Worm (Caenorhabditis elegans): ENCODE data around the gene nhr-45.

nhr-45 gene

DNA sequence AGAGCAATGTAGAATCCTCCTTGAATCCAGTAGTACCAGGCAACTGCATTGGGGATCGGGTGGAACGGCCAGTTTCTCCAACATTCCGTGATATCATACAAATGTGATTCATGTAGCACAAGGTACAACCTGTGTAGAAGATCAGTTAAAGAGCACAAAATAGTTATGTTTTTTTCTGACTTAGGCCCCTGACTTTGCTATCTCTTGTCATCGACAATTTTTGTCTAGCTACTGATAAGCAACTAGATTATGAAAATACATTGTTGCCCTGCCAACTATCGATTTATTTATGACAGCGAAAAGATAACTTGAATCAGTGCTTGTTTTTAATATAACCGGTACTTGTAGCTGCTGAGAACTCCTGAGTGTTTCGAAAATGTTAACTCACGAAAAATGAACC lies 38.2 kb upstream of the nhr-45 start (continued):
- TF ChIP-seq arid-1 (GFP tag; conservative IDR thresholded peaks at IDR 0.05): no peak
- TF ChIP-seq mxl-2 (GFP tag; conservative IDR thresholded peaks at IDR 0.05): no peak
- TF ChIP-seq dpl-1 (GFP tag; optimal IDR thresholded peaks at IDR 0.05): no peak
- peak; percentile 20 for TF ChIP-seq T20F7.1 (GFP tag; optimal IDR thresholded peaks at IDR 0.05)
- TF ChIP-seq Y105C5A.15 (GFP tag; IDR thresholded peaks at IDR 0.05): no peak
- peak; percentile 80 for TF ChIP-seq hlh-11 (tag; optimal IDR thresholded peaks at IDR 0.05)
- TF ChIP-seq php-3 (GFP tag; IDR thresholded peaks at IDR 0.05): 0 out of 2 replicates have a peak, but pooled peaks have one; percentile 37
- TF ChIP-seq nhr-102 (tag; optimal IDR thresholded peaks at IDR 0.05): peak; percentile 47
- no peak for TF ChIP-seq skn-1 (tag; optimal IDR thresholded peaks at IDR 0.05)
- TF ChIP-seq egl-27 (tag; optimal IDR thresholded peaks at IDR 0.05): no peak
- no peak for TF ChIP-seq duxl-1 (tag; optimal IDR thresholded peaks at IDR 0.05; ENCODE audit: poor library complexity)
- peak; percentile 39 for TF ChIP-seq nhr-77 (tag; optimal IDR thresholded peaks at IDR 0.05)
- no peak for TF ChIP-seq R02D3.7 (tag; optimal IDR thresholded peaks at IDR 0.05)
- no peak for TF ChIP-seq nhr-111 (GFP tag; optimal IDR thresholded peaks at IDR 0.05)
- 0 out of 2 replicates have a peak, but pooled peaks have one; percentile 44 for TF ChIP-seq tra-1 (GFP tag; IDR thresholded peaks at IDR 0.05)
- no peak for TF ChIP-seq fos-1 (tag; optimal IDR thresholded peaks at IDR 0.05)
- no peak for TF ChIP-seq ceh-82 (tag; optimal IDR thresholded peaks at IDR 0.05)
- TF ChIP-seq mes-2 (tag; optimal IDR thresholded peaks at IDR 0.05; ENCODE audit: poor library complexity, severe bottlenecking): peak; percentile 14
- no peak for TF ChIP-seq lin-29 (GFP tag; IDR thresholded peaks at IDR 0.05)
- TF ChIP-seq aha-1 (tag): peak; percentile 17
- no peak for TF ChIP-seq zip-2 (tag; optimal IDR thresholded peaks at IDR 0.05)

DNA sequence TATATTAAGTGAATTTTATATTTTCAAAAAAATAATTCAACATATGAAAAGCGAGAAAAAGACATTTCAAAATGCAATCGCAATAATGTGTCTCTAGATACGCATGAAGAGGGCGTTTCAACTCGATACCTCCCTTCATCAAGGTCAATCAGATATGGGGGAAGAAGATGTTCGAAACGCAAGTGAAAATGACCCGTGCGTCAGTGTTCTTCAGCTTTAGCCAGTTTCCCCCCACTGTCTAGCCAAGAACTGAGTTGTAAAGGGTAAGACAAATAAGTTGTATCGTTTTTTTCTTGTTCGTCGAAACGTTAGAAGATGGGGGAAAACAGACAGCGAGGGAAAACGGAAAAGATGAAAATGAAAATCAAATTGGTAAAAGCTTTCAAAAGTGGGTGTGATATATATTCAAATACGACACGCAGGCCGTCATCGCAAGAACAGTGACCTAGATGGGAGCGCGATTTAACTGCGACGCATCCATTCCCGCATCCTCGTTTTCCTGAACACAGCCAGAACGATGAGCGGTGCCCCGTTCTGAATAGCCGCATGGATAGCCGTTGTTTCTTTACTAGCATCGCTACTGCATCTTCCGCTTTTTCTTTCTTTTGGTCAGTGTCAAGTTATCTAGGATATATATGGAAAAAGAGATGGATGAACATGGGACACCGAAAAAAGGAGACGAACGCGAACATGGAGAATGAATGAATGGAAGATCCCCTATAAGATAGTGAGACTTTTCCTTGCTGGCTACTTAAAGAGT lies 34.7 kb upstream of the nhr-45 start:
- TF ChIP-seq hmg-1.1 (GFP tag; IDR thresholded peaks at IDR 0.05) (no peak), madf-9 (GFP tag; conservative IDR thresholded peaks at IDR 0.05) (no peak), nhr-237 (tag; optimal IDR thresholded peaks at IDR 0.05) (no peak), ztf-7 (tag; optimal IDR thresholded peaks at IDR 0.05) (no peak)

DNA sequence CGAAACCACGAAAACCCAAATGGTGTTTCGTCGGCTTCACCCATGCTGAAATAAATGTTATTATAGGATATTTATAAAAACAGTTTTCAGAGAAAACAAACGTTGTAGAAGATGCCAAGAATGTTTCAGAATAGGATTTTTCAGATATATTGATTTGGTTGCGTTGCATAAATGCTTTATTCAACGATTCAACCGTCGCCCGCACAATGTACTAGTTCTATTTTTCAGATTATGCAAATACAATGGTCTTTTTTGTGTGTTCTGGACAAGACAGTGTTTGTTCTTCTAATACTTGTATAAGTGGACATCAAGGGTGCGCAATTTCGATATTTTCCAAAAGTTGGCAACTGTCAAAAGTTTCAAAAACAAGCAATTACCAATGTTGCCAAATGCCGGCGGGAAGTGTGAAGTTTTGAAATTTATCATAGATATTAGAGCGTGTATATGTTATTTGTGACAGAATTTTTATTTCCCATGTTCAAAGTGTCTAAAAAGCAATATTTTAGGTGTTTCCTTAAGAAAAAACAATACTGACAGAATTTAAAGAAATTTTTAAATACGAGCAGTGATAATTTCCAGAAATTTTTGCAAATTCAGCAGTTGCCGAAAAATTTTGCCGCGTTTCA lies 31.1 kb upstream of the nhr-45 start, which contains the start of gene K02G10.5:
Gene K02G10.5 (minus strand): TSS at position 51 of the 626 bp plus-strand sequence.
- TF ChIP-seq snpc-4 (tag; optimal IDR thresholded peaks at IDR 0.05) (no peak), unc-62 (GFP tag; optimal IDR thresholded peaks at IDR 0.05 in 1 of 2) (peak in 1 of 2 experiments; percentile 79), unc-62 (tag; optimal IDR thresholded peaks at IDR 0.05) (no peak), ces-1 (GFP tag; optimal IDR thresholded peaks at IDR 0.05) (no peak), hlh-30 (tag; optimal IDR thresholded peaks at IDR 0.05; ENCODE audit: insufficient read depth) (no peak), nhr-111 (GFP tag; optimal IDR thresholded peaks at IDR 0.05) (no peak), aha-1 (tag) (peak; percentile 62)

DNA sequence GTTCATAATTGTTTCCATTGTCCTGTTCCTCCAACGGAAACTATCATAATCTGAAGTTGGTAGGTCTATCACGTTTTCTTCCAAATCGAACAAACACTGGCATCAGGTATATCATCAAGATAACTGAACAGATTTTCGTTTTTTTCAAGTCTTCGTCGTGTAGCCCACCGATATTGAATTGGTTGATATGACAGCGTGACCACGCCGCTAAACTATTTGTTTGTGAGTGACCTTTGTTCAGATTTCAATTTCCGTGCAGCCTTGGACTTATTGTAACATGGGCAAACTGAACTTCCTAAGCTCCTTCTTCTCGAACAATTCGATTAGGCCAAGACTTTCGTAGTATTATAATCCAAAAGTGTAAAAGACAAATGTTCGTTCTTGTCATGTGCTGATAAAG lies 25.5 kb upstream of the nhr-45 start:
- TF ChIP-seq dmd-6 (GFP tag; IDR thresholded peaks at IDR 0.05) (no peak), mdl-1 (tag; optimal IDR thresholded peaks at IDR 0.05) (peak in 1 of 2 experiments; percentile 23), hlh-30 (tag; optimal IDR thresholded peaks at IDR 0.05; ENCODE audit: insufficient read depth) (peak; percentile 3), nhr-28 (tag; optimal IDR thresholded peaks at IDR 0.05) (peak; percentile 33), unc-62 (GFP tag; optimal IDR thresholded peaks at IDR 0.05 in 1 of 2) (peak in 1 of 2 experiments; percentile 55), unc-62 (tag; optimal IDR thresholded peaks at IDR 0.05) (no peak), pqm-1 (tag; optimal IDR thresholded peaks at IDR 0.05) (no peak), nhr-11 (tag; optimal IDR thresholded peaks at IDR 0.05) (no peak)

Data from whole organism, L4 larva.